Worm (Caenorhabditis elegans): ENCODE measurements around the gene set-30.

DNA sequence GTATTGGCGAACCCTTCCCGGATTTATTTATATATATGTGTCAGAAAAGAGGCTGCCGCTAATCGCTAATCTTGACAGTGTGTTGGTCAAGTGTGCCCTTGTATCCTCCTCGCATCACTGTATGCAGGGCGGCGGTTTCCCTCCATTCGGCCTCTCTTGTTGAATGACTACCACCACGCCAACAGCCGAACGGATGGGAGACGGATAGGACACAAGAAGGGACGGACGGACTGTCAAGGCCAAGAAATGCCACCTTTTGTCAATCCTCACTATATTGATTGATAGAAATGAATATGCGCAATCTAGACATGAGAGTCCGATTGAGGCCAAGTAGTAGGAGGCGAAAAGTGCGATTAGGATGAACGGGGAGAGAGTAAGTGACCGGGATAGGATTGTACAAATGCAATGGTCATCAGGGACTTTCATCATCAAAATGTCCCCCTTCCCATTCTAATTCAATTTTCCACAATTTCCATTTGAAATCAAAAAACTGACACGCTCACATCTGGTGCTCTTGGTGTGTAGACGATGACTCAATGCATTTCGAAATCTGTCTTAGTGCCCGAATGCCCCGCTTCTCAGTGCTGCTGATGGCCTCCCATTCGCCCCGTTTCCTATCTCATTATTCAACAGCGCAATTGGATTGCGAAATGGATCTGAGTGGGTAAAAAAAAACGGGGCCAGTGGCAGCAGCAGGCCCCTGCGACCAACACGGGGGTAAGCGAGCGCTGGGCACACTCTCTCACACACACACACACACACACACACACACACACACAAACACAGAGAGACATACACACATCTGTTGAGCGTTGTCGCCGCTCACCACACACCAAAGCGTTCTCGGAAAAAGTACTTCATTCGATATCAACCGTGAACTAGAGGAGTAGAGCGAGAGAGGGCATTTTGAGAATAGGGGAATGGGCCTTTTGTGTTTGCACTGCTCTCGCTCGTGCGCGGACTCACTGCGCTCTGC, 37.1 kb upstream of the set-30 start:
- TF ChIP-seq nhr-76 (tag; optimal IDR thresholded peaks at IDR 0.05) (no peak), ztf-11 (tag; optimal IDR thresholded peaks at IDR 0.05) (no peak), dpl-1 (GFP tag; optimal IDR thresholded peaks at IDR 0.05) (no peak), F49E8.2 (tag; optimal IDR thresholded peaks at IDR 0.05; ENCODE audit: borderline replicate concordance) (no peak), pha-4 (GFP tag; IDR thresholded peaks at IDR 0.05) (peak; percentile 67), pha-4 (tag; optimal IDR thresholded peaks at IDR 0.05) (no peak), skn-1 (tag; optimal IDR thresholded peaks at IDR 0.05) (no peak), mdl-1 (tag; optimal IDR thresholded peaks at IDR 0.05) (peak in 1 of 2 experiments; percentile 50), hlh-11 (tag; optimal IDR thresholded peaks at IDR 0.05) (peak; percentile 57), jun-1 (tag; optimal IDR thresholded peaks at IDR 0.05) (no peak), nhr-25 (tag; optimal IDR thresholded peaks at IDR 0.05; ENCODE audit: borderline replicate concordance, insufficient read depth) (no peak), ceh-28 (tag; optimal IDR thresholded peaks at IDR 0.05) (no peak)

Data from whole organism, L4 larva.